Fruit fly (Drosophila melanogaster) whole organism, prepupa: ENCODE measurements around the gene Klp68D.

Experiments
- Blimp-1 ChIP-seq: fragments of 200-800 bp; sonication (Bioruptor generic); optimal IDR thresholded peaks from 3 replicates; lab custom pipeline; 2017; ENCODE audit warnings: missing biosample characterization, missing genetic modification characterization, mild to moderate bottlenecking, moderate library complexity, missing genetic modification reagents
- CG6808 ChIP-seq: fragments of 200-800 bp; sonication (Bioruptor generic); optimal IDR thresholded peaks from 3 replicates; lab custom pipeline; 2017; ENCODE audit warnings: missing biosample characterization, missing genetic modification characterization, mild to moderate bottlenecking, moderate library complexity, missing genetic modification reagents
- CG7368 ChIP-seq: fragments of 200-800 bp; sonication (Bioruptor generic); optimal IDR thresholded peaks from 3 replicates; lab custom pipeline; 2016; ENCODE audit warnings: missing biosample characterization, missing genetic modification characterization
- CG8319 ChIP-seq: fragments of 200-800 bp; sonication (Bioruptor generic); optimal IDR thresholded peaks from 3 replicates; lab custom pipeline; 2016; ENCODE audit warnings: missing biosample characterization, missing genetic modification characterization
- Ets21C ChIP-seq: fragments of 200-800 bp; sonication (Bioruptor generic); optimal IDR thresholded peaks from 3 replicates; lab custom pipeline; 2016; ENCODE audit warnings: missing biosample characterization, missing genetic modification characterization
- Lpt ChIP-seq: fragments of 200-800 bp; sonication (Bioruptor generic); optimal IDR thresholded peaks from 3 replicates; lab custom pipeline; 2016; ENCODE audit warnings: missing biosample characterization, missing genetic modification characterization
- Met ChIP-seq: fragments of 200-800 bp; sonication (Bioruptor generic); optimal IDR thresholded peaks from 3 replicates; lab custom pipeline; 2016; ENCODE audit warnings: missing biosample characterization, missing genetic modification characterization
- OdsH ChIP-seq: fragments of 200-800 bp; sonication (Bioruptor generic); optimal IDR thresholded peaks from 3 replicates; lab custom pipeline; 2016; ENCODE audit warnings: missing biosample characterization, missing genetic modification characterization
- spab ChIP-seq: fragments of 200-800 bp; sonication (Bioruptor generic); optimal IDR thresholded peaks from 2 replicates; lab custom pipeline; 2017; ENCODE audit warnings: missing biosample characterization, mild to moderate bottlenecking, missing genetic modification characterization, missing genetic modification reagents
- svp ChIP-seq: fragments of 200-800 bp; sonication (Bioruptor generic); peaks from one replicate; lab custom pipeline; 2016; ENCODE audit warnings: missing biosample characterization, missing genetic modification characterization

- no peak for TF ChIP-seq Lpt
- no peak for TF ChIP-seq OdsH
- no peak for TF ChIP-seq Met (GFP tag; lab: Kevin White, UChicago)
- TF ChIP-seq svp (GFP tag; lab: Kevin White, UChicago) = no peak
- TF ChIP-seq Blimp-1 (GFP tag; lab: Kevin White, UChicago) = peak; percentile 29
- no peak for TF ChIP-seq Ets21C (GFP tag; lab: Kevin White, UChicago)
- no peak for TF ChIP-seq CG6808 (GFP tag; lab: Kevin White, UChicago)
- no peak for TF ChIP-seq spab (GFP tag; lab: Kevin White, UChicago)
- TF ChIP-seq CG8319 = no peak
- TF ChIP-seq CG7368 (GFP tag; lab: Kevin White, UChicago) = no peak
Observed at dm6 chr3L:11833296-11833717, 37.9 kb downstream of the Klp68D start, which contains the start of gene CycA.
